Worm (Caenorhabditis elegans) whole organism, midembryonic: Measurements from ENCODE around the gene Y57E12B.4.

Source experiments
- cog-1 ChIP-seq: sonication (generic microtip); optimal IDR thresholded peaks from 2 replicates; lab custom pipeline; 2016; ENCODE audit warnings: missing genetic modification characterization, missing compliant biosample characterization
- flt-1 ChIP-seq: fragments of 200-800 bp; sonication (Bioruptor generic); IDR thresholded peaks from 2 replicates; pipeline ENCODE4 v1.3.6; 2022; ENCODE audit warnings: missing genetic modification characterization, missing compliant biosample characterization
- med-1 ChIP-seq: sonication (generic microtip); optimal IDR thresholded peaks from 2 replicates; lab custom pipeline; 2017; ENCODE audit warnings: missing genetic modification characterization, mild to moderate bottlenecking, missing compliant biosample characterization, antibody characterized with exemption, missing genetic modification reagents; ENCODE audit not compliant: insufficient read depth
- ref-1 ChIP-seq: fragments of 200-800 bp; sonication (Bioruptor generic); conservative IDR thresholded peaks from 2 replicates; pipeline ENCODE4 v1.3.6; 2022; ENCODE audit warnings: missing genetic modification reagents, missing genetic modification characterization, missing compliant biosample characterization
- ztf-23 ChIP-seq: fragments of 200-800 bp; sonication (Bioruptor generic); IDR thresholded peaks from 2 replicates; pipeline ENCODE4 v1.3.6; 2022; ENCODE audit warnings: missing genetic modification reagents, missing genetic modification characterization, missing compliant biosample characterization

DNA sequence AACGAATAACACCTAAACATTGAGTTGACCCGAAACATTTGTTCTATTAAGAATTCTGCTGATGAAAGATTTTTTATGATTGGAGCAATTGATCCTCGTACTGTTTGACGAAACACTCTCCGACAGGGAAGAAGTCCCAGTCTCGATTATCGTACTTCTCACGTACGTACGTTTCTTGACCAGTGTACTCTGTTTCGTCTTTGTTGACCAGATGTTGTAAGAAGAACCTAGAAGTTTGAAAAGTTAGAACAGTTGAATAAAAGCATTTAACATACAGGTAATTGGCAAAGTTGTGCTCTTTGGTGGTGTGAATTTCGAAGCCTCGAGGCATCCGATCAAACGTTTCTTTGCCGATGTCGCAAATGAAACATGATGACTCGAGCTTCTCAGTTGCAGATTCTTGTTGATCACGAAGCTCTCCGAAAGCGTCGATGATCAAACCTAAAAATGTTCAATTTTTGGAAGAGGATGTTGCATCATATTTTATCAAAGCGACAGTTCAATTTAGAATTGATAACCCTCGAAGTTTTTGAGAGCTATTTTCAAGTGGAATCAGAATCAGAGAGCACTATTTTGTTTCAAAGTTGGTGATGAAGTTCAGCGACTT is 45.3 kb downstream of the Y57E12B.4 start:
- TF ChIP-seq med-1 (GFP tag; lab: Kevin White, UChicago) (no peak), cog-1 (tag; lab: Kevin White, UChicago) (no peak), flt-1 (GFP tag; lab: Robert Waterston, UW) (no peak), ref-1 (GFP tag; lab: Robert Waterston, UW) (no peak), ztf-23 (GFP tag; lab: Robert Waterston, UW) (no peak)
